Fruit fly (Drosophila melanogaster): ENCODE results near the gene Cpr78Cc.
A peak's percentile ranks its signal among the peaks of the same experiment; 100 is the strongest.

DNA sequence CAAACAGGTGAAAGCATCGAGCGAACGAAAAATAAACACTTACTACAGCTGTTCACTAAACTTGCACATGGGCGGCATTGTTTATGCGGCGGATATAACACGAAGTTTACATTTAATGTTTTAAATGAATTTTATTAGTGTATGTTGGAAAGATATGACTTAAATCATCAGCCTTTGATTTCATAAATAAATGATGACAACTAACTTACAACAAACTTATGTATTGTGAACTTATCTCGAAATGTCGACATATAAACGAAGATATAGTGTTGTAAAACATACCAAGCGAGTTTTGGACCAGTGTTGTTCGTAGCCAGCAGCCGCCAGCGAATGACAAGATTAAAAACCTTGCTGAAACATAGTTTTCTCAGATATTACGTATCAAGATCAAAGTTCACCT, 4.0 kb downstream of the Cpr78Cc start, which contains the start of the genes CG11309 and CG7632:
- TF ChIP-seq CG1621 (tag; optimal IDR thresholded peaks at IDR 0.05) (peak; percentile 99), Lpt (GFP tag; optimal IDR thresholded peaks at IDR 0.05) (peak; percentile 99), OdsH (GFP tag; optimal IDR thresholded peaks at IDR 0.05) (peak; percentile 99), Sox102F (GFP tag; optimal IDR thresholded peaks at IDR 0.05) (peak; percentile 100), Blimp-1 (GFP tag; optimal IDR thresholded peaks at IDR 0.05) (peak; percentile 97), CG3919 (GFP tag; optimal IDR thresholded peaks at IDR 0.05) (peak; percentile 100), CG9139 (GFP tag; optimal IDR thresholded peaks at IDR 0.05) (peak; percentile 99), CG8319 (GFP tag; optimal IDR thresholded peaks at IDR 0.05) (peak; percentile 97), Ets96B (tag; optimal IDR thresholded peaks at IDR 0.05) (peak; percentile 100), pdm3 (GFP tag; optimal IDR thresholded peaks at IDR 0.05) (peak; percentile 99), CG11294 (GFP tag; IDR thresholded peaks at IDR 0.05) (peak; percentile 98), Smox (GFP tag; optimal IDR thresholded peaks at IDR 0.05) (peak; percentile 99), CG8119 (GFP tag; IDR thresholded peaks at IDR 0.05) (peak; percentile 99)
